Fruit fly (Drosophila melanogaster): ENCODE measurements around the gene CG33178.

DNA sequence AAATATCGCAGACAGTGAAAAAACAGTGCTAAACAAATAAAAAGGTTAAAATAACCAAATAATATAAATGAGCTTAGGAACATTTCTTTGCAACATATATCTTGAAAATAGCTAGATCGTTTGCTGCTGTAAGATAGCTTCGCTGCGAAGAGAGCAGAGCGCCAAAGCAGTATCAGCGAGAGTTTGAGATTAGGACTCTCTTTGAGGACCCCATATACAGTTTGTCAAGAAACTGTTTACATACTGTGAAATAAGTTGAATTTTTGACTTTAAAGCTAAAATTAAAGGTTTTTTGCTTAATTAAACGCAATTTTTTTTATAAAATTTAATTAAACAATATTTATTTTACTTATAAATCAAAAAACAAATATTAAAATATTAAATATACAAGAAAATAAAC, 6.0 kb upstream of the CG33178 start:
- no peak for TF ChIP-seq hkb (optimal IDR thresholded peaks at IDR 0.05)
- no peak for TF ChIP-seq hkb (GFP tag; IDR thresholded peaks at IDR 0.05)
- no peak for TF ChIP-seq fd64A (GFP tag; optimal IDR thresholded peaks at IDR 0.05)
- no peak for TF ChIP-seq CG13775 (GFP tag; optimal IDR thresholded peaks at IDR 0.05)
- no peak for TF ChIP-seq Gug (GFP tag; IDR thresholded peaks at IDR 0.05)
- TF ChIP-seq dpn (GFP tag; optimal IDR thresholded peaks at IDR 0.05), result no peak
- no peak for TF ChIP-seq CrebB (tag; optimal IDR thresholded peaks at IDR 0.05)
- TF ChIP-seq nom (GFP tag; optimal IDR thresholded peaks at IDR 0.05), result no peak
- TF ChIP-seq jing (GFP tag; optimal IDR thresholded peaks at IDR 0.05), result no peak
- TF ChIP-seq nau (GFP tag; optimal IDR thresholded peaks at IDR 0.05), result no peak
- no peak for TF ChIP-seq Elba2 (GFP tag; optimal IDR thresholded peaks at IDR 0.05)
- TF ChIP-seq CG3847 (GFP tag; IDR thresholded peaks at IDR 0.05), result no peak
- TF ChIP-seq Hr78 (GFP tag; optimal IDR thresholded peaks at IDR 0.05), result no peak
- TF ChIP-seq Hmr (GFP tag; optimal IDR thresholded peaks at IDR 0.05), result no peak

Measured in whole organism, embryonic.